Fruit fly (Drosophila melanogaster) whole organism: ENCODE results near the gene CG8003.

Experiments
- CG8478 ChIP-seq: fragments of >200 bp; optimal IDR thresholded peaks from 2 replicates; lab custom pipeline; 2018; ENCODE audit warnings: inconsistent platforms
- Dll ChIP-seq: fragments of >200 bp; optimal IDR thresholded peaks from 2 replicates; lab custom pipeline; 2017
- usp ChIP-seq: fragments of >200 bp; optimal IDR thresholded peaks from 2 replicates; lab custom pipeline; 2017; ENCODE audit warnings: missing biosample characterization, missing genetic modification characterization, mixed read lengths

DNA sequence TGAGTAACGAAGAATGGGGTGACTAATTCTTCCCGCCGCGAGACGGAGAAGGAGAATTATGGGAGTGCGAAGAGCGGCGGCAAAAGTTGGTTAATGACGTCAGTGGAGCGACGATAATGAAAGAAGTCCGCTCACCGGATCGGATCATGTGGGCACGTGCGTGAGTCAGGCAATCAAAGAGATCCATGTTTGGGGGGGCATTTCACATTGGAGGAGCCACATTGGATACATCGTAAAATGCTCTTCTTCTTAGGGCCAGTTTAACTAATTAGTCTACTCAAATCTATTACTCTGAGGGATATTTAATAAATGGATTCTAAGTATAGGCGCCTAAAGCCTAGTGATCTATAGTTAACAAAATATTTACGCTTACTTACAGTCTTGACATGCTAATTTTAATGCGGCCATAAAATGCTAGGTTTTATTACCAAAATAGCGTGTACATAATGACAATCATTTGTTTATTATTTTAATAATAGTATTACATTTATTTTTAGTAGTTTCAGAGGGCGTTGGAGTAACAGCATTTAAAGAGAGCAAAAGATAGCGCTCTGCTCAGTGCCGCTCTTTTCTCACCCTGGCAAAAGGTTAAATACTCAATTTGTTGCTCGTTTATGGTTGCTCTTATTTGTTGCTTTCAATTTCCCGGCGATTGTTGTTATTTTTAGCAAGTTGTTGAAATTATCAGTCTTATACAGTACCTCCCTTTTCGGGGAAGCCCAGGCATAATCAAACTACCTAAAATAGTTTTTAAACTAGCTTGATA, 2.7 kb upstream of the CG8003 start:
- TF ChIP-seq usp (no peak), CG8478 (lab: Kevin White, UChicago) (no peak), Dll (lab: Kevin White, UChicago) (no peak)
